Fruit fly (Drosophila melanogaster) whole organism, wandering third instar larva: ENCODE measurements around the gene IKKbeta.

Source experiments
- CG9705 ChIP-seq: fragments of 200-800 bp; sonication (Bioruptor generic); optimal IDR thresholded peaks from 2 replicates; lab custom pipeline; 2018; ENCODE audit warnings: missing biosample characterization, mild to moderate bottlenecking, missing genetic modification characterization
- CrebA ChIP-seq: fragments of 200-800 bp; sonication (Bioruptor generic); optimal IDR thresholded peaks from 2 replicates; lab custom pipeline; 2016; ENCODE audit warnings: missing biosample characterization, mild to moderate bottlenecking, missing genetic modification characterization, borderline replicate concordance
- Dfd ChIP-seq: fragments of >200 bp; optimal IDR thresholded peaks from 2 replicates; lab custom pipeline; 2017; ENCODE audit warnings: missing biosample characterization, missing genetic modification characterization
- Dif ChIP-seq: fragments of 200-275, 200-300 bp; sonication (Bioruptor generic); optimal IDR thresholded peaks from 2 replicates; lab custom pipeline; 2018; ENCODE audit warnings: missing biosample characterization, missing genetic modification characterization; ENCODE audit not compliant: partially characterized antibody
- GATAd ChIP-seq: sonication (Bioruptor generic); optimal IDR thresholded peaks from 2 replicates; lab custom pipeline; 2016; ENCODE audit warnings: missing biosample characterization, missing genetic modification characterization
- HLH106 ChIP-seq: fragments of 200-800 bp; optimal IDR thresholded peaks from 3 replicates; lab custom pipeline; 2019; ENCODE audit warnings: missing biosample characterization, mild to moderate bottlenecking, missing genetic modification characterization, moderate library complexity
- Hnf4 ChIP-seq: fragments of 200-800 bp; sonication (Bioruptor generic); optimal IDR thresholded peaks from 2 replicates; lab custom pipeline; 2016; ENCODE audit warnings: missing biosample characterization, mild to moderate bottlenecking, missing genetic modification characterization
- Hr83 ChIP-seq: fragments of 200-300 bp; sonication (Bioruptor generic); optimal IDR thresholded peaks from 2 replicates; lab custom pipeline; 2016; ENCODE audit warnings: missing biosample characterization, mild to moderate bottlenecking, missing genetic modification characterization, moderate library complexity; ENCODE audit not compliant: poor library complexity, severe bottlenecking
- Jra ChIP-seq: sonication (Bioruptor generic); optimal IDR thresholded peaks from 2 replicates; lab custom pipeline; 2016; ENCODE audit warnings: missing biosample characterization, missing genetic modification characterization
- Mio ChIP-seq: sonication (Bioruptor generic); optimal IDR thresholded peaks from 2 replicates; lab custom pipeline; 2016; ENCODE audit warnings: missing biosample characterization, missing genetic modification characterization
- Myc ChIP-seq: fragments of >200 bp; optimal IDR thresholded peaks from 2 replicates; lab custom pipeline; 2017
- N ChIP-seq: fragments of >200 bp; optimal IDR thresholded peaks from 2 replicates; lab custom pipeline; 2018; ENCODE audit warnings: missing biosample characterization, missing external identifiers, missing genetic modification characterization
- OdsH ChIP-seq: fragments of 200-800 bp; sonication (Bioruptor generic); optimal IDR thresholded peaks from 2 replicates; lab custom pipeline; 2016; ENCODE audit warnings: missing biosample characterization, mild to moderate bottlenecking, missing genetic modification characterization
- Rel ChIP-seq, 2 experiments: fragments of 200-800 bp; sonication (Bioruptor generic) in 1 of 2; optimal IDR thresholded peaks; 2 replicates in 1 of 2; 3 replicates in 1 of 2; lab custom pipeline; 2016 to 2019; ENCODE audit warnings: mild to moderate bottlenecking in 2 of 2, missing biosample characterization in 2 of 2, missing genetic modification characterization in 2 of 2, moderate library complexity in 1 of 2
- Vsx2 ChIP-seq: fragments of 200-300, 225-300 bp; sonication (Bioruptor generic); optimal IDR thresholded peaks from 2 replicates; lab custom pipeline; 2018; ENCODE audit warnings: missing biosample characterization, missing genetic modification characterization; ENCODE audit not compliant: partially characterized antibody
- br ChIP-seq: fragments of 200-800 bp; sonication (Bioruptor generic); optimal IDR thresholded peaks from 2 replicates; lab custom pipeline; 2016; ENCODE audit warnings: missing biosample characterization, missing genetic modification characterization
- dl ChIP-seq, 2 experiments: fragments of 175-275, 200-275 bp in 1 of 2; fragments of 200-275 bp in 1 of 2; sonication (Bioruptor generic); optimal IDR thresholded peaks; lab custom pipeline; 2018; ENCODE audit warnings: mild to moderate bottlenecking in 2 of 2, missing biosample characterization in 2 of 2, missing genetic modification characterization in 2 of 2, moderate library complexity in 2 of 2; ENCODE audit not compliant: partially characterized antibody in 2 of 2, insufficient read depth in 1 of 2
- dmrt93B ChIP-seq: fragments of 200-800 bp; sonication (Bioruptor generic); optimal IDR thresholded peaks from 2 replicates; lab custom pipeline; 2018; ENCODE audit warnings: missing biosample characterization, mild to moderate bottlenecking, missing genetic modification characterization
- dsf ChIP-seq: sonication (Bioruptor generic); optimal IDR thresholded peaks from 2 replicates; lab custom pipeline; 2016; ENCODE audit warnings: missing biosample characterization, missing genetic modification characterization, borderline replicate concordance
- ey ChIP-seq: fragments of 200-800 bp; sonication (Bioruptor generic); optimal IDR thresholded peaks from 2 replicates; lab custom pipeline; 2016; ENCODE audit warnings: missing biosample characterization, missing genetic modification characterization
- foxo ChIP-seq, 2 experiments: fragments of 200-800 bp; sonication (Bioruptor generic); optimal IDR thresholded peaks; 2 replicates in 1 of 2; 3 replicates in 1 of 2; lab custom pipeline; 2016 to 2017; ENCODE audit warnings: missing biosample characterization in 2 of 2, missing genetic modification characterization in 2 of 2
- fru ChIP-seq: fragments of 200-800 bp; sonication (Bioruptor generic); optimal IDR thresholded peaks from 3 replicates; lab custom pipeline; 2016; ENCODE audit warnings: missing biosample characterization, mild to moderate bottlenecking, missing genetic modification characterization
- h ChIP-seq: fragments of 200-800 bp; sonication (Bioruptor generic); optimal IDR thresholded peaks from 3 replicates; lab custom pipeline; 2016; ENCODE audit warnings: missing biosample characterization, mild to moderate bottlenecking, missing genetic modification characterization
- jim ChIP-seq: fragments of 175-275, 200-325 bp; sonication (Bioruptor generic); optimal IDR thresholded peaks from 2 replicates; lab custom pipeline; 2016; ENCODE audit warnings: missing biosample characterization, mild to moderate bottlenecking, missing genetic modification characterization
- lola ChIP-seq: fragments of >200 bp; optimal IDR thresholded peaks from 2 replicates; lab custom pipeline; 2017; ENCODE audit warnings: missing biosample characterization, missing genetic modification characterization
- pan ChIP-seq: fragments of >200 bp; optimal IDR thresholded peaks from 2 replicates; lab custom pipeline; 2017
- psq ChIP-seq: fragments of 200-800 bp; sonication (Bioruptor generic); optimal IDR thresholded peaks from 3 replicates; lab custom pipeline; 2017; ENCODE audit warnings: missing biosample characterization, mild to moderate bottlenecking, missing genetic modification characterization, moderate library complexity
- sage ChIP-seq: fragments of 200-800 bp; sonication (Bioruptor generic); optimal IDR thresholded peaks from 2 replicates; lab custom pipeline; 2016; ENCODE audit warnings: missing biosample characterization, mild to moderate bottlenecking, missing genetic modification characterization
- sv ChIP-seq: fragments of 200-800 bp; sonication (Bioruptor generic); optimal IDR thresholded peaks from 3 replicates; lab custom pipeline; 2016; ENCODE audit warnings: missing biosample characterization, missing genetic modification characterization
- tai ChIP-seq: sonication (Bioruptor generic); optimal IDR thresholded peaks from 2 replicates; lab custom pipeline; 2016; ENCODE audit warnings: missing biosample characterization, missing genetic modification characterization
- usp ChIP-seq: fragments of >200 bp; optimal IDR thresholded peaks from 2 replicates; lab custom pipeline; 2017; ENCODE audit warnings: missing biosample characterization, missing genetic modification characterization
- woc ChIP-seq: sonication (Bioruptor generic); optimal IDR thresholded peaks from 2 replicates; lab custom pipeline; 2016; ENCODE audit warnings: missing biosample characterization, mild to moderate bottlenecking, missing genetic modification characterization

The IKKbeta gene

dm6 chr3R:16091910-16092627, 42.8 kb upstream of the IKKbeta start:
- TF ChIP-seq OdsH (GFP tag; lab: Kevin White, UChicago) (no peak), pan (lab: Kevin White, UChicago) (no peak), usp (GFP tag; lab: Kevin White, UChicago) (no peak), Rel (GFP tag; optimal IDR thresholded peaks at IDR 0.05; lab: Kevin White, UChicago) (no peak), Rel (tag; optimal IDR thresholded peaks at IDR 0.05; lab: Kevin White, UChicago) (no peak), dl (GFP tag; optimal IDR thresholded peaks at IDR 0.05; lab: Kevin White, UChicago; ENCODE audit: insufficient read depth in 1 of 2, partially characterized antibody in 2 of 2) (no peak), lola (GFP tag; lab: Kevin White, UChicago) (no peak), Hnf4 (GFP tag; lab: Kevin White, UChicago) (no peak), dmrt93B (GFP tag; lab: Kevin White, UChicago) (no peak)
- TF ChIP-seq, all 38 proteins: peak for 0

- TF ChIP-seq pan (lab: Kevin White, UChicago), result no peak
Measured at dm6 chr3R:16083578-16083977, 34.4 kb upstream of the IKKbeta start, which contains the start of gene sxe2. Gene sxe2 (plus strand): TSS chr3R:16083878.

dm6 chr3R:16082384-16082783, 33.2 kb upstream of the IKKbeta start:
- no peak for TF ChIP-seq lola (GFP tag; lab: Kevin White, UChicago)

dm6 chr3R:16080942-16081589, 31.8 kb upstream of the IKKbeta start, which contains the start of gene CG32855:
Gene CG32855 (minus strand): TSS chr3R:16080992.
- no peak for TF ChIP-seq Hr83 (GFP tag; lab: Kevin White, UChicago)
- no peak for TF ChIP-seq ey
- TF ChIP-seq CG9705 (GFP tag; lab: Kevin White, UChicago), result no peak
- TF ChIP-seq N (GFP tag; lab: Kevin White, UChicago), result no peak
- no peak for TF ChIP-seq Dfd (GFP tag; lab: Kevin White, UChicago)
- TF ChIP-seq Dif (GFP tag; lab: Kevin White, UChicago), result no peak
- no peak for TF ChIP-seq br
- TF ChIP-seq jim (GFP tag; lab: Kevin White, UChicago), result no peak
- no peak for TF ChIP-seq pan (lab: Kevin White, UChicago)
- no peak for TF ChIP-seq woc (GFP tag; lab: Kevin White, UChicago)
- TF ChIP-seq OdsH (GFP tag; lab: Kevin White, UChicago), result no peak
- TF ChIP-seq tai (GFP tag; lab: Kevin White, UChicago), result no peak
- no peak for TF ChIP-seq Jra (GFP tag; lab: Kevin White, UChicago)
- TF ChIP-seq dmrt93B (GFP tag; lab: Kevin White, UChicago), result no peak
- no peak for TF ChIP-seq CrebA (GFP tag; lab: Kevin White, UChicago)
- TF ChIP-seq psq (GFP tag; lab: Kevin White, UChicago), result no peak
- no peak for TF ChIP-seq GATAd (GFP tag; lab: Kevin White, UChicago)
- no peak for TF ChIP-seq Mio (GFP tag; lab: Kevin White, UChicago)
- TF ChIP-seq Hnf4 (GFP tag; lab: Kevin White, UChicago), result no peak

dm6 chr3R:16078247-16078646, 29.0 kb upstream of the IKKbeta start:
- TF ChIP-seq GATAd (GFP tag; lab: Kevin White, UChicago) (no peak), lola (GFP tag; lab: Kevin White, UChicago) (no peak), foxo (GFP tag; optimal IDR thresholded peaks at IDR 0.05; lab: Kevin White, UChicago) (no peak), Dfd (GFP tag; lab: Kevin White, UChicago) (no peak), tai (GFP tag; lab: Kevin White, UChicago) (no peak), pan (lab: Kevin White, UChicago) (no peak), CG9705 (GFP tag; lab: Kevin White, UChicago) (no peak)
- TF ChIP-seq, all 38 proteins: peak for 0

dm6 chr3R:16074122-16074521, 24.9 kb upstream of the IKKbeta start:
- TF ChIP-seq h (GFP tag; lab: Kevin White, UChicago) (no peak), Rel (GFP tag; optimal IDR thresholded peaks at IDR 0.05; lab: Kevin White, UChicago) (no peak), Rel (tag; optimal IDR thresholded peaks at IDR 0.05; lab: Kevin White, UChicago) (no peak), OdsH (GFP tag; lab: Kevin White, UChicago) (no peak), dsf (GFP tag; lab: Kevin White, UChicago) (no peak), psq (GFP tag; lab: Kevin White, UChicago) (no peak), Vsx2 (GFP tag; lab: Kevin White, UChicago) (no peak), HLH106 (no peak), fru (GFP tag; lab: Kevin White, UChicago) (no peak), CrebA (GFP tag; lab: Kevin White, UChicago) (no peak), Jra (GFP tag; lab: Kevin White, UChicago) (no peak), Dif (GFP tag; lab: Kevin White, UChicago) (no peak), sv (GFP tag; lab: Kevin White, UChicago) (no peak), sage (GFP tag; lab: Kevin White, UChicago) (no peak), Myc (lab: Kevin White, UChicago) (no peak), pan (lab: Kevin White, UChicago) (no peak), jim (GFP tag; lab: Kevin White, UChicago) (no peak), foxo (GFP tag; optimal IDR thresholded peaks at IDR 0.05; lab: Kevin White, UChicago) (no peak)
- TF ChIP-seq, all 38 proteins: peak for 0
